Worm (Caenorhabditis elegans) whole organism, midembryonic: ENCODE results near the gene F37C12.14.

ENCODE experiments used
- flt-1 ChIP-seq: fragments of 200-800 bp; sonication (Bioruptor generic); IDR thresholded peaks from 2 replicates; pipeline ENCODE4 v1.3.6; 2022; ENCODE audit warnings: missing genetic modification characterization, missing compliant biosample characterization
- klf-2 ChIP-seq: fragments of 200-800 bp; sonication (Bioruptor generic); conservative IDR thresholded peaks from 2 replicates; pipeline ENCODE4 v1.3.6; 2022; ENCODE audit warnings: missing genetic modification reagents, missing genetic modification characterization, missing compliant biosample characterization
- ref-1 ChIP-seq: fragments of 200-800 bp; sonication (Bioruptor generic); conservative IDR thresholded peaks from 2 replicates; pipeline ENCODE4 v1.3.6; 2022; ENCODE audit warnings: missing genetic modification reagents, missing genetic modification characterization, missing compliant biosample characterization
- tab-1 ChIP-seq: fragments of 200-800 bp; sonication (Bioruptor generic); IDR thresholded peaks from 2 replicates; pipeline ENCODE4 v1.3.6; 2022; ENCODE audit warnings: missing genetic modification characterization, missing compliant biosample characterization
- ztf-23 ChIP-seq: fragments of 200-800 bp; sonication (Bioruptor generic); IDR thresholded peaks from 2 replicates; pipeline ENCODE4 v1.3.6; 2022; ENCODE audit warnings: missing genetic modification reagents, missing genetic modification characterization, missing compliant biosample characterization
- ztf-29 ChIP-seq: fragments of 200-800 bp; sonication (Bioruptor generic); IDR thresholded peaks from 2 replicates; pipeline ENCODE4 v1.3.6; 2022; ENCODE audit warnings: missing genetic modification reagents, missing genetic modification characterization, missing compliant biosample characterization

- TF ChIP-seq flt-1 (GFP tag; lab: Robert Waterston, UW) = no peak
- TF ChIP-seq klf-2 (GFP tag; lab: Robert Waterston, UW) = no peak
- TF ChIP-seq ref-1 (GFP tag; lab: Robert Waterston, UW) = no peak
- TF ChIP-seq ztf-23 = no peak
- TF ChIP-seq tab-1 (GFP tag; lab: Robert Waterston, UW) = no peak
- no peak for TF ChIP-seq ztf-29 (GFP tag; lab: Robert Waterston, UW)
Observed at ce11 chrIII:7136015-7136414, 49.4 kb downstream of the F37C12.14 start, which contains the start of gene B0280.17.
